Worm (Caenorhabditis elegans) whole organism, young adult: ENCODE results near the gene C55C3.8.

ENCODE experiments used
- K11D2.4 ChIP-seq: fragments of 200-800 bp; sonication (Bioruptor generic); IDR thresholded peaks from 2 replicates; pipeline ENCODE4 v1.3.6; 2022; ENCODE audit warnings: missing genetic modification reagents, missing genetic modification characterization, missing compliant biosample characterization
- aptf-2 ChIP-seq: fragments of 200-800 bp; sonication (Bioruptor generic); conservative IDR thresholded peaks from 2 replicates; pipeline ENCODE4 v1.3.6; 2022; ENCODE audit warnings: missing genetic modification reagents, missing genetic modification characterization, missing compliant biosample characterization
- efl-1 ChIP-seq: fragments of 150-350 bp; optimal IDR thresholded peaks from 2 replicates; lab custom pipeline; 2014; ENCODE audit warnings: missing biosample characterization, missing genetic modification reagents, missing genetic modification characterization
- fkh-3 ChIP-seq: sonication (generic microtip); optimal IDR thresholded peaks from 2 replicates; lab custom pipeline; 2016; ENCODE audit warnings: mild to moderate bottlenecking, missing genetic modification characterization, missing compliant biosample characterization
- hmg-20 ChIP-seq: fragments of 200-800 bp; sonication (Bioruptor generic); IDR thresholded peaks from 2 replicates; pipeline ENCODE4 v1.3.6; 2022; ENCODE audit warnings: missing genetic modification reagents, missing genetic modification characterization, missing compliant biosample characterization
- madf-3 ChIP-seq: fragments of 200-800 bp; sonication (Bioruptor generic); IDR thresholded peaks from 2 replicates; pipeline ENCODE4 v1.3.6; 2022; ENCODE audit warnings: missing genetic modification reagents, missing genetic modification characterization, missing compliant biosample characterization
- nfya-1 ChIP-seq: sonication (generic microtip); optimal IDR thresholded peaks from 2 replicates; lab custom pipeline; 2017; ENCODE audit warnings: antibody characterized with exemption, missing compliant biosample characterization, missing genetic modification characterization, borderline replicate concordance; ENCODE audit not compliant: insufficient read depth
- nfya-2 ChIP-seq: fragments of 200-800 bp; sonication (Bioruptor generic); IDR thresholded peaks from 2 replicates; pipeline ENCODE4 v1.3.6; 2022; ENCODE audit warnings: missing genetic modification reagents, missing genetic modification characterization, missing compliant biosample characterization
- unc-62 ChIP-seq: fragments of 150-350 bp; optimal IDR thresholded peaks from 2 replicates; lab custom pipeline; 2014; ENCODE audit warnings: missing biosample characterization, missing genetic modification reagents, missing genetic modification characterization

- TF ChIP-seq K11D2.4 (GFP tag; lab: Robert Waterston, UW) (no peak), unc-62 (no peak), aptf-2 (GFP tag; lab: Robert Waterston, UW) (no peak), nfya-2 (no peak), nfya-1 (no peak), hmg-20 (GFP tag; lab: Robert Waterston, UW) (no peak), efl-1 (GFP tag; lab: Kevin White, UChicago) (no peak), madf-3 (GFP tag; lab: Robert Waterston, UW) (no peak), fkh-3 (tag; lab: Kevin White, UChicago) (no peak)
Measured at ce11 chrIV:5700372-5700771, 9.5 kb downstream of the C55C3.8 start.
